Worm (Caenorhabditis elegans): Measurements from ENCODE around the gene aldo-2.

- TF ChIP-seq skn-1 (tag; optimal IDR thresholded peaks at IDR 0.05): no peak
- TF ChIP-seq nhr-237 (tag; optimal IDR thresholded peaks at IDR 0.05): no peak
- TF ChIP-seq ztf-4 (tag; optimal IDR thresholded peaks at IDR 0.05): no peak
- no peak for TF ChIP-seq lin-15B (tag; optimal IDR thresholded peaks at IDR 0.05)
- TF ChIP-seq elt-3 (tag; optimal IDR thresholded peaks at IDR 0.05): no peak
- TF ChIP-seq aly-2 (tag; optimal IDR thresholded peaks at IDR 0.05): no peak
- TF ChIP-seq ceh-90 (tag; optimal IDR thresholded peaks at IDR 0.05): no peak
- TF ChIP-seq hlh-17 (GFP tag; optimal IDR thresholded peaks at IDR 0.05; ENCODE audit: borderline replicate concordance): no peak
Observed at ce11 chrIII:5882284-5882683, 5.9 kb upstream of the aldo-2 start.

All from whole organism, L1 larva.